In genomic region chrII:14249489-14249888, ce11 we compare ENCODE assay signal across 3 worm cellular contexts.
TF ChIP-seq lines count a peak whose summit lies in the region.

No protein-coding gene starts in this region.

TF ChIP-seq in whole organism, L1 larva, 84 proteins besides CTCF, POLR2A, EP300 and RAD21 (continued from another document and continues in another):
- TF ChIP-seq unc-130 (tag; optimal IDR thresholded peaks at IDR 0.05; lab: Kevin White, UChicago), result no peak
- peak; percentile 52 for TF ChIP-seq nhr-20 (tag; optimal IDR thresholded peaks at IDR 0.05; lab: Kevin White, UChicago)
- no peak for TF ChIP-seq pag-3 (tag; optimal IDR thresholded peaks at IDR 0.05; lab: Kevin White, UChicago; ENCODE audit: borderline replicate concordance, insufficient read depth)
- no peak for TF ChIP-seq mef-2 (tag; optimal IDR thresholded peaks at IDR 0.05; lab: Kevin White, UChicago)
- TF ChIP-seq snu-23 (GFP tag; optimal IDR thresholded peaks at IDR 0.05; lab: Kevin White, UChicago), result peak; percentile 69
- peak; percentile 4 to 64 (median 37) for TF ChIP-seq ceh-82 (tag; optimal IDR thresholded peaks at IDR 0.05; lab: Kevin White, UChicago)
- TF ChIP-seq nhr-12 (tag; optimal IDR thresholded peaks at IDR 0.05; lab: Kevin White, UChicago), result no peak
- TF ChIP-seq hlh-4 (tag; optimal IDR thresholded peaks at IDR 0.05; lab: Kevin White, UChicago), result no peak
- TF ChIP-seq nhr-76 (tag; optimal IDR thresholded peaks at IDR 0.05; lab: Kevin White, UChicago), result no peak
- TF ChIP-seq fkh-8 (tag; optimal IDR thresholded peaks at IDR 0.05; lab: Kevin White, UChicago), result no peak
- no peak for TF ChIP-seq elt-3 (tag; optimal IDR thresholded peaks at IDR 0.05; lab: Kevin White, UChicago)
- peak; percentile 47 for TF ChIP-seq xbp-1 (tag; optimal IDR thresholded peaks at IDR 0.05; lab: Kevin White, UChicago)
- TF ChIP-seq dsc-1 (tag; optimal IDR thresholded peaks at IDR 0.05; lab: Kevin White, UChicago), result peak; percentile 23
- TF ChIP-seq mep-1 (tag; optimal IDR thresholded peaks at IDR 0.05; lab: Kevin White, UChicago), result peak; percentile 50
- TF ChIP-seq fkh-10 (GFP tag; optimal IDR thresholded peaks at IDR 0.05; lab: Kevin White, UChicago), result no peak
- TF ChIP-seq jun-1 (tag; optimal IDR thresholded peaks at IDR 0.05; lab: Kevin White, UChicago), result peak; percentile 35
- no peak for TF ChIP-seq C04F5.9 (tag; optimal IDR thresholded peaks at IDR 0.05; lab: Kevin White, UChicago)
- no peak for TF ChIP-seq nhr-11 (tag; optimal IDR thresholded peaks at IDR 0.05; lab: Kevin White, UChicago)
- TF ChIP-seq fos-1 (tag; optimal IDR thresholded peaks at IDR 0.05; lab: Kevin White, UChicago), result no peak
- no peak for TF ChIP-seq alr-1 (tag; optimal IDR thresholded peaks at IDR 0.05; lab: Kevin White, UChicago; ENCODE audit: borderline replicate concordance)
- TF ChIP-seq lin-39 (tag; optimal IDR thresholded peaks at IDR 0.05; lab: Kevin White, UChicago), result no peak
- TF ChIP-seq grh-1 (GFP tag; IDR thresholded peaks at IDR 0.05; lab: Robert Waterston, UW), result no peak
- TF ChIP-seq tbx-2 (tag; optimal IDR thresholded peaks at IDR 0.05; lab: Kevin White, UChicago), result peak; percentile 35
- peak; percentile 34 for TF ChIP-seq rnt-1 (tag; optimal IDR thresholded peaks at IDR 0.05; lab: Kevin White, UChicago)
- peak; percentile 63 to 65 for TF ChIP-seq lin-35 (GFP tag; optimal IDR thresholded peaks at IDR 0.05; lab: Kevin White, UChicago)
- TF ChIP-seq ztf-11 (tag; optimal IDR thresholded peaks at IDR 0.05; lab: Kevin White, UChicago), result no peak
- peak; percentile 74 for TF ChIP-seq lin-14 (GFP tag; optimal IDR thresholded peaks at IDR 0.05; lab: Kevin White, UChicago)
- no peak for TF ChIP-seq C34B4.2 (tag; optimal IDR thresholded peaks at IDR 0.05; lab: Kevin White, UChicago)
- TF ChIP-seq dpl-1 (GFP tag; optimal IDR thresholded peaks at IDR 0.05; lab: Kevin White, UChicago), result peak in 2 of 3 experiments; percentile 48 to 57
- no peak for TF ChIP-seq zag-1 (tag; optimal IDR thresholded peaks at IDR 0.05; lab: Kevin White, UChicago)
- no peak for TF ChIP-seq ztf-4 (tag; optimal IDR thresholded peaks at IDR 0.05; lab: Kevin White, UChicago)
- no peak for TF ChIP-seq nhr-77 (tag; optimal IDR thresholded peaks at IDR 0.05; lab: Kevin White, UChicago)
- TF ChIP-seq egl-13 (tag; optimal IDR thresholded peaks at IDR 0.05; lab: Kevin White, UChicago), result peak; percentile 4
- TF ChIP-seq nhr-85 (tag; lab: Kevin White, UChicago), result no peak
- no peak for TF ChIP-seq nhr-28 (tag; optimal IDR thresholded peaks at IDR 0.05; lab: Kevin White, UChicago)
- TF ChIP-seq nhr-237 (tag; optimal IDR thresholded peaks at IDR 0.05; lab: Kevin White, UChicago), result no peak
- no peak for TF ChIP-seq elt-2 (tag; optimal IDR thresholded peaks at IDR 0.05; lab: Kevin White, UChicago)
- peak in 1 of 2 experiments; percentile 71 for TF ChIP-seq mdl-1 (tag; optimal IDR thresholded peaks at IDR 0.05; lab: Kevin White, UChicago)
- TF ChIP-seq lsy-2 (tag; optimal IDR thresholded peaks at IDR 0.05; lab: Kevin White, UChicago), result peak; percentile 40 to 54
- no peak for TF ChIP-seq F16B12.6 (tag; optimal IDR thresholded peaks at IDR 0.05; lab: Kevin White, UChicago)
- no peak for TF ChIP-seq zip-4 (GFP tag; optimal IDR thresholded peaks at IDR 0.05; lab: Kevin White, UChicago)
- TF ChIP-seq swsn-7 (tag; optimal IDR thresholded peaks at IDR 0.05; lab: Kevin White, UChicago), result peak; percentile 50
- peak; percentile 16 for TF ChIP-seq skn-1 (tag; optimal IDR thresholded peaks at IDR 0.05; lab: Kevin White, UChicago)
- TF ChIP-seq lin-15B (tag; optimal IDR thresholded peaks at IDR 0.05; lab: Kevin White, UChicago), result no peak
- peak; percentile 32 for TF ChIP-seq blmp-1 (tag; optimal IDR thresholded peaks at IDR 0.05; lab: Kevin White, UChicago)

TF ChIP-seq in whole organism, L3 larva, 47 proteins besides CTCF, POLR2A, EP300 and RAD21 (continued from another document):
- TF ChIP-seq daf-12 (tag; optimal IDR thresholded peaks at IDR 0.05; lab: Kevin White, UChicago) (no peak), lin-15B (tag; optimal IDR thresholded peaks at IDR 0.05; lab: Kevin White, UChicago) (peak; percentile 18), unc-62 (GFP tag; optimal IDR thresholded peaks at IDR 0.05; lab: Kevin White, UChicago) (no peak), nhr-28 (tag; optimal IDR thresholded peaks at IDR 0.05; lab: Kevin White, UChicago) (no peak), nhr-25 (tag; optimal IDR thresholded peaks at IDR 0.05; lab: Kevin White, UChicago) (peak; percentile 43), nhr-43 (tag; optimal IDR thresholded peaks at IDR 0.05; lab: Kevin White, UChicago; ENCODE audit: poor library complexity, severe bottlenecking) (no peak)

TF ChIP-seq in whole organism, young adult, 124 proteins besides CTCF, POLR2A, EP300 and RAD21 (continued from another document):
- no peak for TF ChIP-seq aptf-3 (GFP tag; IDR thresholded peaks at IDR 0.05; lab: Robert Waterston, UW)
- peak; percentile 22; the same call in 1 of the 2 replicates for TF ChIP-seq hmg-1.2 (GFP tag; IDR thresholded peaks at IDR 0.05; lab: Robert Waterston, UW)
- no peak for TF ChIP-seq B0261.1 (tag; optimal IDR thresholded peaks at IDR 0.05; lab: Kevin White, UChicago)
- TF ChIP-seq tbx-9 (tag; optimal IDR thresholded peaks at IDR 0.05; lab: Kevin White, UChicago; ENCODE audit: borderline replicate concordance), result no peak
- no peak for TF ChIP-seq sptf-2 (GFP tag; optimal IDR thresholded peaks at IDR 0.05; lab: Kevin White, UChicago)
- TF ChIP-seq tlf-1 (GFP tag; optimal IDR thresholded peaks at IDR 0.05; lab: Kevin White, UChicago), result no peak
- no peak for TF ChIP-seq zim-3 (tag; optimal IDR thresholded peaks at IDR 0.05; lab: Kevin White, UChicago)
- no peak for TF ChIP-seq ztf-26 (tag; optimal IDR thresholded peaks at IDR 0.05; lab: Kevin White, UChicago)
- TF ChIP-seq B0035.1 (tag; optimal IDR thresholded peaks at IDR 0.05; lab: Kevin White, UChicago), result no peak
- TF ChIP-seq xnd-1 (tag; optimal IDR thresholded peaks at IDR 0.05; lab: Kevin White, UChicago), result no peak
- no peak for TF ChIP-seq snpc-4 (GFP tag; optimal IDR thresholded peaks at IDR 0.05; lab: Kevin White, UChicago)
- TF ChIP-seq snpc-4 (tag; optimal IDR thresholded peaks at IDR 0.05; lab: Kevin White, UChicago), result peak in 1 of 4 experiments; percentile 19
- no peak for TF ChIP-seq K12H6.12 (tag; optimal IDR thresholded peaks at IDR 0.05; lab: Kevin White, UChicago)
- TF ChIP-seq fkh-3 (tag; optimal IDR thresholded peaks at IDR 0.05; lab: Kevin White, UChicago), result no peak
- no peak for TF ChIP-seq let-526 (GFP tag; IDR thresholded peaks at IDR 0.05; lab: Robert Waterston, UW)
- TF ChIP-seq hsf-1 (GFP tag; IDR thresholded peaks at IDR 0.05; lab: Robert Waterston, UW), result no peak
- no peak for TF ChIP-seq F57A8.1 (GFP tag; optimal IDR thresholded peaks at IDR 0.05; lab: Kevin White, UChicago)
- no peak for TF ChIP-seq bed-1 (GFP tag; IDR thresholded peaks at IDR 0.05; lab: Robert Waterston, UW)
- peak; percentile 42 for TF ChIP-seq nhr-80 (tag; optimal IDR thresholded peaks at IDR 0.05; lab: Kevin White, UChicago)
- no peak for TF ChIP-seq nhr-179 (tag; optimal IDR thresholded peaks at IDR 0.05; lab: Kevin White, UChicago)
- TF ChIP-seq nhr-27 (tag; optimal IDR thresholded peaks at IDR 0.05; lab: Kevin White, UChicago), result no peak
- no peak for TF ChIP-seq F52B5.7 (tag; optimal IDR thresholded peaks at IDR 0.05; lab: Kevin White, UChicago)
- no peak for TF ChIP-seq ZK185.1 (tag; optimal IDR thresholded peaks at IDR 0.05; lab: Kevin White, UChicago; ENCODE audit: poor library complexity, severe bottlenecking)
- no peak for TF ChIP-seq madf-6 (GFP tag; IDR thresholded peaks at IDR 0.05; lab: Robert Waterston, UW)
- no peak for TF ChIP-seq ztf-28 (GFP tag; IDR thresholded peaks at IDR 0.05; lab: Robert Waterston, UW)
- TF ChIP-seq repo-1 (tag; optimal IDR thresholded peaks at IDR 0.05; lab: Kevin White, UChicago), result no peak
- TF ChIP-seq attf-3 (GFP tag; conservative IDR thresholded peaks at IDR 0.05; lab: Robert Waterston, UW), result no peak
- no peak for TF ChIP-seq Y79H2A.3 (GFP tag; conservative IDR thresholded peaks at IDR 0.05; lab: Robert Waterston, UW)
- TF ChIP-seq madf-10 (tag; optimal IDR thresholded peaks at IDR 0.05; lab: Kevin White, UChicago), result no peak
- no peak for TF ChIP-seq F23B12.7 (tag; optimal IDR thresholded peaks at IDR 0.05; lab: Kevin White, UChicago; ENCODE audit: insufficient read depth)
- no peak for TF ChIP-seq sea-2 (GFP tag; IDR thresholded peaks at IDR 0.05; lab: Robert Waterston, UW)
- no peak for TF ChIP-seq bed-2 (GFP tag; IDR thresholded peaks at IDR 0.05; lab: Robert Waterston, UW)
- TF ChIP-seq pbrm-1 (GFP tag; IDR thresholded peaks at IDR 0.05; lab: Robert Waterston, UW), result peak; percentile 56; the same call in 1 of the 2 replicates
- no peak for TF ChIP-seq rec-8 (tag; optimal IDR thresholded peaks at IDR 0.05; lab: Kevin White, UChicago)
- TF ChIP-seq nfya-2 (GFP tag; IDR thresholded peaks at IDR 0.05; lab: Robert Waterston, UW), result no peak
- TF ChIP-seq mcd-1 (GFP tag; IDR thresholded peaks at IDR 0.05; lab: Robert Waterston, UW), result peak; percentile 43; the same call in 1 of the 2 replicates
- TF ChIP-seq ceh-58 (GFP tag; IDR thresholded peaks at IDR 0.05; lab: Robert Waterston, UW), result no peak
- no peak for TF ChIP-seq B0019.2 (GFP tag; conservative IDR thresholded peaks at IDR 0.05; lab: Robert Waterston, UW)
- TF ChIP-seq mxl-1 (tag; optimal IDR thresholded peaks at IDR 0.05; lab: Kevin White, UChicago), result no peak
- no peak for TF ChIP-seq atf-7 (tag; optimal IDR thresholded peaks at IDR 0.05; lab: Kevin White, UChicago)
- TF ChIP-seq ceh-91 (GFP tag; IDR thresholded peaks at IDR 0.05; lab: Robert Waterston, UW), result no peak
- no peak for TF ChIP-seq lsl-1 (GFP tag; optimal IDR thresholded peaks at IDR 0.05; lab: Kevin White, UChicago)
- TF ChIP-seq unc-62 (GFP tag; optimal IDR thresholded peaks at IDR 0.05; lab: Kevin White, UChicago), result no peak
- TF ChIP-seq egl-18 (GFP tag; IDR thresholded peaks at IDR 0.05; lab: Robert Waterston, UW), result 0 out of 2 replicates have a peak, but pooled peaks have one; percentile 44
- no peak for TF ChIP-seq ztf-3 (GFP tag; optimal IDR thresholded peaks at IDR 0.05; lab: Kevin White, UChicago)
- no peak for TF ChIP-seq nfya-1 (tag; optimal IDR thresholded peaks at IDR 0.05; lab: Kevin White, UChicago; ENCODE audit: borderline replicate concordance, insufficient read depth)
- no peak for TF ChIP-seq gei-17 (GFP tag; optimal IDR thresholded peaks at IDR 0.05; lab: Kevin White, UChicago)
- TF ChIP-seq F37B4.10 (GFP tag; IDR thresholded peaks at IDR 0.05; lab: Robert Waterston, UW), result no peak
- TF ChIP-seq lin-40 (tag; optimal IDR thresholded peaks at IDR 0.05; lab: Kevin White, UChicago), result peak; percentile 15
- no peak for TF ChIP-seq B0336.3 (GFP tag; IDR thresholded peaks at IDR 0.05; lab: Robert Waterston, UW)
- peak; percentile 48 for TF ChIP-seq attf-5 (GFP tag; optimal IDR thresholded peaks at IDR 0.05; lab: Kevin White, UChicago)
- no peak for TF ChIP-seq lsy-27 (tag; optimal IDR thresholded peaks at IDR 0.05; lab: Kevin White, UChicago; ENCODE audit: borderline replicate concordance, insufficient read depth)
- TF ChIP-seq ceh-79 (tag; optimal IDR thresholded peaks at IDR 0.05; lab: Kevin White, UChicago), result no peak
- TF ChIP-seq lin-26 (GFP tag; IDR thresholded peaks at IDR 0.05; lab: Robert Waterston, UW), result no peak
- no peak for TF ChIP-seq him-1 (tag; optimal IDR thresholded peaks at IDR 0.05; lab: Kevin White, UChicago)
- no peak for TF ChIP-seq cebp-1 (GFP tag; IDR thresholded peaks at IDR 0.05; lab: Robert Waterston, UW)
- peak; percentile 33 for TF ChIP-seq cebp-1 (tag; optimal IDR thresholded peaks at IDR 0.05; lab: Kevin White, UChicago)
- TF ChIP-seq ceh-40 (GFP tag; IDR thresholded peaks at IDR 0.05; lab: Robert Waterston, UW), result no peak
- TF ChIP-seq Y95B8A.8 (GFP tag; IDR thresholded peaks at IDR 0.05; lab: Robert Waterston, UW), result no peak
- TF ChIP-seq K11D2.4 (GFP tag; IDR thresholded peaks at IDR 0.05; lab: Robert Waterston, UW), result no peak
- no peak for TF ChIP-seq F22D6.2 (tag; optimal IDR thresholded peaks at IDR 0.05; lab: Kevin White, UChicago)
- TF ChIP-seq ceh-100 (GFP tag; IDR thresholded peaks at IDR 0.05; lab: Robert Waterston, UW), result no peak
- TF ChIP-seq unc-130 (GFP tag; optimal IDR thresholded peaks at IDR 0.05; lab: Kevin White, UChicago), result no peak
- TF ChIP-seq let-607 (tag; optimal IDR thresholded peaks at IDR 0.05; lab: Kevin White, UChicago), result no peak
- TF ChIP-seq sdz-38 (tag; optimal IDR thresholded peaks at IDR 0.05; lab: Kevin White, UChicago), result no peak
- TF ChIP-seq ccch-3 (GFP tag; optimal IDR thresholded peaks at IDR 0.05; lab: Kevin White, UChicago), result no peak
- TF ChIP-seq ceh-27 (GFP tag; optimal IDR thresholded peaks at IDR 0.05; lab: Kevin White, UChicago), result no peak
- no peak for TF ChIP-seq pha-4 (tag; optimal IDR thresholded peaks at IDR 0.05; lab: Kevin White, UChicago)
- TF ChIP-seq lag-1 (GFP tag; IDR thresholded peaks at IDR 0.05; lab: Robert Waterston, UW), result no peak
- TF ChIP-seq T07F8.4 (tag; optimal IDR thresholded peaks at IDR 0.05; lab: Kevin White, UChicago), result no peak
- TF ChIP-seq ztf-25 (GFP tag; IDR thresholded peaks at IDR 0.05; lab: Robert Waterston, UW), result no peak
- TF ChIP-seq nhr-90 (tag; optimal IDR thresholded peaks at IDR 0.05; lab: Kevin White, UChicago), result no peak
- TF ChIP-seq snpc-1.1 (tag; optimal IDR thresholded peaks at IDR 0.05; lab: Kevin White, UChicago; ENCODE audit: insufficient read depth), result no peak
- TF ChIP-seq C06A6.2 (GFP tag; conservative IDR thresholded peaks at IDR 0.05; lab: Robert Waterston, UW), result 0 out of 2 replicates have a peak, but pooled peaks have one; percentile 36
- TF ChIP-seq dpff-1 (tag; optimal IDR thresholded peaks at IDR 0.05; lab: Kevin White, UChicago), result no peak
- TF ChIP-seq lin-35 (GFP tag; optimal IDR thresholded peaks at IDR 0.05; lab: Kevin White, UChicago), result peak in 1 of 3 experiments; percentile 0
- no peak for TF ChIP-seq snpc-3.4 (tag; optimal IDR thresholded peaks at IDR 0.05; lab: Kevin White, UChicago)
- TF ChIP-seq lir-1 (GFP tag; conservative IDR thresholded peaks at IDR 0.05; lab: Robert Waterston, UW), result no peak
